Worm (Caenorhabditis elegans) whole organism, L2 larva: ENCODE data around the gene R144.10.

Experiments used
- mab-5 ChIP-seq: fragments of 150-350 bp; optimal IDR thresholded peaks from 2 replicates; lab custom pipeline; 2014; ENCODE audit warnings: missing biosample characterization, missing genetic modification characterization
- nhr-12 ChIP-seq: fragments of 150-350 bp; optimal IDR thresholded peaks from 2 replicates; lab custom pipeline; 2014; ENCODE audit warnings: missing biosample characterization, missing genetic modification characterization

DNA sequence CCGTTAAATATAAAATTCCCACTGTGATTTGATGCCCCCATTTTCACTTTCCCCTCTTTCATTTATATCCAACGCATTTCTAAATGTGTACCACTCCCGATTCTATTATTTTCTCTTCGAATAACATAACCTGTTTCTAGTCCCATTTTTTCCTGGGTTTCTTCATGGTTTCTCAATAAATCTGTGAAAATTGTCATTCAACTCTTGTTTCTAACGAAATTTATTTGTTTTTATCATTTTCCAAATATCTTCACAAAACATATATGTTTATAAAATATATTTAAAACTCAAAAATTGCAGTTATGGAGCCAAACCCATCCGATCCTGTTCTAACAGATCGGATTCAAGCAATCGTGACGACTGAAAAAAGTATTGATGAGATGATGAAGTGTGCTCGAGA is 18.8 kb upstream of the R144.10 start, which contains the start of gene mdt-11:
- TF ChIP-seq mab-5 (tag; lab: Kevin White, UChicago), result no peak
- no peak for TF ChIP-seq nhr-12 (tag; lab: Kevin White, UChicago)
